Worm (Caenorhabditis elegans): ENCODE data around the gene C56G2.22.

C56G2.22 gene

DNA sequence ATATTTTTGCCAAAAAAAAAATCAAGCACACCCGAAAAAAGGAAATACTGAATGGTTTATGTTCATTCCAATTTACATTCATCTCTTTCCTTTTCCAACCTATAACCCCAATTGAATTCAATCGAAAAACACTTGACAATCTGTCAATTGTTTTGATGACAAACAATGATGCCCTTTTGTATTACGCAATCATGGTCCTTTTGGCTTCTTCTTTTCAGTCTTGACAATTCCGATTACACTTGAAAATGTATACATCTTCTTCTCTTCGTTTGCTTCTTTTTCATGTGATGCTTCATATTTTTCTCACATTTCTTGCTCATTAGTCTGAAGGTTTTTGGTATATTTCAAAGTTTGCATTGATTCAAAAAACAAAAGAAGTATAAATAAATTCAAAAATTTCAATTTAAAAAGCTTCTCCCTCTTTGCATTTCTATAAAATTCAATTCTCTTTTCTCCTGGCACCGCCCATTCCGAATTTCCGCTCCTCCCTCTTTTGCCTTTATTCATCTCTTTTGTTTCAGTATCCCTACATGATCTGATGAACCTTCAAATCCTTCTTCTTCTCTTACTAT is 15.0 kb upstream of the C56G2.22 start, which contains the start of gene C56G2.4:
C56G2.4 (plus strand) TSS at position 522 of the 572 bp plus-strand sequence.
- TF ChIP-seq zip-8 (tag; optimal IDR thresholded peaks at IDR 0.05) (peak; percentile 90), M03D4.4 (tag; optimal IDR thresholded peaks at IDR 0.05) (no peak)

DNA sequence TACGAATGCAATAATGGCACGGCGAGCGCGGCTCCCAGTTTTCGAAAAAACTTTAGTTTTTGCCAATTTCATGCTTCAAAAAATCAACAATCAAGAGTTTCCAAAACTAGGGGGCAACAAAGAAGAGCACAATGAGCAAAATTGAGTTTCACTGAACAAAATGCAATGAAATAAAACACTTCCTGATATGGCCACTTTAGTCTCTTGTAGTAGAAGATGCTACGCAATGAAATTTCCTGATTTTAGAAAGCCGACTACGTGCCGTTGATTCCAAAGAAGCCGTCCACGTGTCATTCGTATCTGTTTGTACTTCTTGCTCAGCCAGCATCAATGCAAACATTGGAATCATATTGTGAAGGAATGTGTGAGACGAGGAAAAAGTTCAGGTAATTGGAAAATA is 11.9 kb upstream of the C56G2.22 start:
- TF ChIP-seq M03D4.4 (tag; optimal IDR thresholded peaks at IDR 0.05) (no peak), sptf-1 (tag; optimal IDR thresholded peaks at IDR 0.05) (no peak), zip-8 (tag; optimal IDR thresholded peaks at IDR 0.05) (no peak), ces-1 (GFP tag; optimal IDR thresholded peaks at IDR 0.05) (peak; percentile 80)

DNA sequence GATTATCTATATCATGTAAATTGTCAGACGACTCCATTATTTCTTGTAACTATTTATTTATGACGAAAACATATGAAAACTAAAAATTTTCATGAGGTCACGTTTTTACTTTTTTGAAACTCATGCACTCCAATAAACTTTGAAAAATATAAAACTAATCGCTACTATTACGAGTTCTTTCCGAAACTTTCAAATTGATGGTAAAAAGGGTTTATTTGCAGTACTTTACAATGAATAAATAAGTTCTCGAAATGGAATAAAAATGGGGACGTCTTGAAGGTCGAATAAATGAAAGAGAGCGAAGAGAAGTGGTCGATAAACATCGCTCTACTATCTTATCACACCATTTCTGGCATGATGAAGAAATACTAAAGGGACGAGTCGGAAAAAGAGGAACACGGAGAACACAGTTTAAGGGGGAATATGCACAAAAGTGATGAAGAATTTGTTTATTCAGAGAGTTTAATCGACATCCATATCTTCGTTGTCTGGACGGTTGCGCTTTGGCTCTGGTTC is 6.3 kb upstream of the C56G2.22 start, which contains the start of gene let-767:
let-767 (minus strand) TSS at position 51 of the 516 bp plus-strand sequence.
- no peak for TF ChIP-seq unc-39 (tag; optimal IDR thresholded peaks at IDR 0.05)
- no peak for TF ChIP-seq tbx-8 (GFP tag; optimal IDR thresholded peaks at IDR 0.05)
- no peak for TF ChIP-seq ceh-39 (tag; optimal IDR thresholded peaks at IDR 0.05)
- TF ChIP-seq snpc-4 (tag; optimal IDR thresholded peaks at IDR 0.05): no peak
- no peak for TF ChIP-seq hlh-1 (tag; optimal IDR thresholded peaks at IDR 0.05)
- no peak for TF ChIP-seq bed-3 (GFP tag; optimal IDR thresholded peaks at IDR 0.05)
- no peak for TF ChIP-seq nhr-237 (tag; optimal IDR thresholded peaks at IDR 0.05)
- TF ChIP-seq elt-3 (tag; optimal IDR thresholded peaks at IDR 0.05): no peak
- TF ChIP-seq lin-13 (tag; optimal IDR thresholded peaks at IDR 0.05): no peak
- no peak for TF ChIP-seq unc-120 (tag; optimal IDR thresholded peaks at IDR 0.05; ENCODE audit: poor library complexity, severe bottlenecking)
- TF ChIP-seq M03D4.4 (tag; optimal IDR thresholded peaks at IDR 0.05): no peak
- no peak for TF ChIP-seq mep-1 (tag; optimal IDR thresholded peaks at IDR 0.05)
- no peak for TF ChIP-seq nhr-2 (tag; optimal IDR thresholded peaks at IDR 0.05)
- TF ChIP-seq mab-5 (tag; optimal IDR thresholded peaks at IDR 0.05): no peak
- no peak for TF ChIP-seq blmp-1 (tag; optimal IDR thresholded peaks at IDR 0.05)

DNA sequence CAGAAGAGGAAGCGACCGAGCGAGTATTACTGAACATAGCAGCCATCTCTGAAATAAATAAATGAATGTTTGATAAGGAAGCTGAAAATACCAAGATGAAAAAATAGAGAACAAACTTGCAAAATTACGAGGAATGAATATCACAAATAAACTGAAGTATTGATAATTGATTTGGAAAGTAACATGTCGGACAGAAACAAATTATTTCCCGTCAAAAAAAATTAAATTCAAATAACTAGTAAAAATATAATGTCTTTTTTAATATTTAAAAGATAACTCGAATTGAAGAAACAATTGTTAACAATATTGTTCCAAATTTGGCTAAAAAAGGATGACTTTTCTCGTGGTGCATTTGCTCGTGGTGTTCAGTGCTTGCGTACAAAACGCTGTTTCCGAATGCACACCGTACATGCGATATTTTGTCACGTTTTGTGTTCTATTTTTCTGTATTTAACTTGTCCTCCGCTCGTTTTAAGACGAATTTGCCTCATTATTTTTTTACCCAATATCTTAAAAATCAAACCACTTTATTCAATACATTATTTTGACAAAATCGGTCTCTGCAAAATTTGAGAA is 4.3 kb upstream of the C56G2.22 start, which contains the start of gene rpn-13:
rpn-13 (minus strand) TSS at position 51 of the 576 bp plus-strand sequence.
- TF ChIP-seq lin-13 (tag; optimal IDR thresholded peaks at IDR 0.05) (peak; percentile 31), drap-1 (GFP tag; optimal IDR thresholded peaks at IDR 0.05) (peak; percentile 42), zip-8 (tag; optimal IDR thresholded peaks at IDR 0.05) (no peak), lsy-2 (tag; optimal IDR thresholded peaks at IDR 0.05) (peak; percentile 97), M03D4.4 (tag; optimal IDR thresholded peaks at IDR 0.05) (peak; percentile 43), mls-2 (tag; optimal IDR thresholded peaks at IDR 0.05) (no peak), lin-32 (GFP tag; optimal IDR thresholded peaks at IDR 0.05) (no peak), hlh-1 (tag; optimal IDR thresholded peaks at IDR 0.05) (no peak), snpc-4 (tag; optimal IDR thresholded peaks at IDR 0.05) (no peak), ceh-83 (GFP tag; optimal IDR thresholded peaks at IDR 0.05) (no peak), ceh-39 (tag; optimal IDR thresholded peaks at IDR 0.05) (no peak), unc-62 (GFP tag; optimal IDR thresholded peaks at IDR 0.05) (no peak), nhr-12 (tag; optimal IDR thresholded peaks at IDR 0.05) (no peak), mep-1 (tag; optimal IDR thresholded peaks at IDR 0.05) (no peak), sem-2 (GFP tag; optimal IDR thresholded peaks at IDR 0.05) (no peak), tbx-8 (GFP tag; optimal IDR thresholded peaks at IDR 0.05) (no peak), nhr-76 (tag; optimal IDR thresholded peaks at IDR 0.05) (no peak), nhr-237 (tag; optimal IDR thresholded peaks at IDR 0.05) (no peak), unc-120 (tag; optimal IDR thresholded peaks at IDR 0.05; ENCODE audit: poor library complexity, severe bottlenecking) (peak; percentile 95), blmp-1 (tag; optimal IDR thresholded peaks at IDR 0.05) (no peak), unc-39 (tag; optimal IDR thresholded peaks at IDR 0.05) (no peak), nhr-2 (tag; optimal IDR thresholded peaks at IDR 0.05) (no peak), cnd-1 (tag; optimal IDR thresholded peaks at IDR 0.05) (no peak), elt-3 (tag; optimal IDR thresholded peaks at IDR 0.05) (no peak), pha-4 (tag; optimal IDR thresholded peaks at IDR 0.05) (peak; percentile 10), nhr-28 (tag; optimal IDR thresholded peaks at IDR 0.05) (no peak), ceh-43 (GFP tag; optimal IDR thresholded peaks at IDR 0.05) (peak; percentile 0), bed-3 (GFP tag; optimal IDR thresholded peaks at IDR 0.05) (no peak), ztf-11 (tag; optimal IDR thresholded peaks at IDR 0.05) (no peak), elt-1 (tag; optimal IDR thresholded peaks at IDR 0.05; ENCODE audit: borderline replicate concordance, insufficient read depth) (no peak), ham-2 (GFP tag; optimal IDR thresholded peaks at IDR 0.05) (no peak), ces-1 (GFP tag; optimal IDR thresholded peaks at IDR 0.05) (peak; percentile 33)
